Fruit fly (Drosophila melanogaster) whole organism, wandering third instar larva: ENCODE measurements around the gene CG34433.

Experiments
- Abd-B ChIP-seq: fragments of >200 bp; optimal IDR thresholded peaks from 2 replicates; lab custom pipeline; 2017; ENCODE audit warnings: missing biosample characterization, missing genetic modification characterization
- CG32264 ChIP-seq: fragments of 200-800 bp; sonication (Bioruptor generic); optimal IDR thresholded peaks from 2 replicates; lab custom pipeline; 2016; ENCODE audit warnings: missing biosample characterization, missing genetic modification characterization
- CG9705 ChIP-seq: fragments of 200-800 bp; sonication (Bioruptor generic); optimal IDR thresholded peaks from 2 replicates; lab custom pipeline; 2018; ENCODE audit warnings: missing biosample characterization, mild to moderate bottlenecking, missing genetic modification characterization
- Dfd ChIP-seq: fragments of >200 bp; optimal IDR thresholded peaks from 2 replicates; lab custom pipeline; 2017; ENCODE audit warnings: missing biosample characterization, missing genetic modification characterization
- Dif ChIP-seq: fragments of 200-275, 200-300 bp; sonication (Bioruptor generic); optimal IDR thresholded peaks from 2 replicates; lab custom pipeline; 2018; ENCODE audit warnings: missing biosample characterization, missing genetic modification characterization; ENCODE audit not compliant: partially characterized antibody
- GATAd ChIP-seq: sonication (Bioruptor generic); optimal IDR thresholded peaks from 2 replicates; lab custom pipeline; 2016; ENCODE audit warnings: missing biosample characterization, missing genetic modification characterization
- HLH106 ChIP-seq: fragments of 200-800 bp; optimal IDR thresholded peaks from 3 replicates; lab custom pipeline; 2019; ENCODE audit warnings: missing biosample characterization, mild to moderate bottlenecking, missing genetic modification characterization, moderate library complexity
- Hnf4 ChIP-seq: fragments of 200-800 bp; sonication (Bioruptor generic); optimal IDR thresholded peaks from 2 replicates; lab custom pipeline; 2016; ENCODE audit warnings: missing biosample characterization, mild to moderate bottlenecking, missing genetic modification characterization
- Hr78 ChIP-seq: fragments of >200 bp; optimal IDR thresholded peaks from 2 replicates; lab custom pipeline; 2017; ENCODE audit warnings: missing biosample characterization, missing genetic modification characterization
- Hr83 ChIP-seq: fragments of 200-300 bp; sonication (Bioruptor generic); optimal IDR thresholded peaks from 2 replicates; lab custom pipeline; 2016; ENCODE audit warnings: missing biosample characterization, mild to moderate bottlenecking, missing genetic modification characterization, moderate library complexity; ENCODE audit not compliant: poor library complexity, severe bottlenecking
- Jra ChIP-seq: sonication (Bioruptor generic); optimal IDR thresholded peaks from 2 replicates; lab custom pipeline; 2016; ENCODE audit warnings: missing biosample characterization, missing genetic modification characterization
- Mio ChIP-seq: sonication (Bioruptor generic); optimal IDR thresholded peaks from 2 replicates; lab custom pipeline; 2016; ENCODE audit warnings: missing biosample characterization, missing genetic modification characterization
- Myc ChIP-seq: fragments of >200 bp; optimal IDR thresholded peaks from 2 replicates; lab custom pipeline; 2017
- N ChIP-seq: fragments of >200 bp; optimal IDR thresholded peaks from 2 replicates; lab custom pipeline; 2018; ENCODE audit warnings: missing biosample characterization, missing external identifiers, missing genetic modification characterization
- OdsH ChIP-seq: fragments of 200-800 bp; sonication (Bioruptor generic); optimal IDR thresholded peaks from 2 replicates; lab custom pipeline; 2016; ENCODE audit warnings: missing biosample characterization, mild to moderate bottlenecking, missing genetic modification characterization
- Rel ChIP-seq, 2 experiments: fragments of 200-800 bp; sonication (Bioruptor generic) in 1 of 2; optimal IDR thresholded peaks; 2 replicates in 1 of 2; 3 replicates in 1 of 2; lab custom pipeline; 2016 to 2019; ENCODE audit warnings: mild to moderate bottlenecking in 2 of 2, missing biosample characterization in 2 of 2, missing genetic modification characterization in 2 of 2, moderate library complexity in 1 of 2
- Sp1 ChIP-seq: fragments of 200-800 bp; sonication (Bioruptor generic); optimal IDR thresholded peaks from 3 replicates; lab custom pipeline; 2019; ENCODE audit warnings: missing biosample characterization, mild to moderate bottlenecking, missing genetic modification characterization, moderate library complexity
- Vsx2 ChIP-seq: fragments of 200-300, 225-300 bp; sonication (Bioruptor generic); optimal IDR thresholded peaks from 2 replicates; lab custom pipeline; 2018; ENCODE audit warnings: missing biosample characterization, missing genetic modification characterization; ENCODE audit not compliant: partially characterized antibody
- brk ChIP-seq: fragments of 200-800 bp; sonication (Bioruptor generic); optimal IDR thresholded peaks from 2 replicates; lab custom pipeline; 2016; ENCODE audit warnings: missing biosample characterization, mild to moderate bottlenecking, missing genetic modification characterization
- dl ChIP-seq, 2 experiments: fragments of 175-275, 200-275 bp in 1 of 2; fragments of 200-275 bp in 1 of 2; sonication (Bioruptor generic); optimal IDR thresholded peaks; lab custom pipeline; 2018; ENCODE audit warnings: mild to moderate bottlenecking in 2 of 2, missing biosample characterization in 2 of 2, missing genetic modification characterization in 2 of 2, moderate library complexity in 2 of 2; ENCODE audit not compliant: partially characterized antibody in 2 of 2, insufficient read depth in 1 of 2
- dmrt93B ChIP-seq: fragments of 200-800 bp; sonication (Bioruptor generic); optimal IDR thresholded peaks from 2 replicates; lab custom pipeline; 2018; ENCODE audit warnings: missing biosample characterization, mild to moderate bottlenecking, missing genetic modification characterization
- dsf ChIP-seq: sonication (Bioruptor generic); optimal IDR thresholded peaks from 2 replicates; lab custom pipeline; 2016; ENCODE audit warnings: missing biosample characterization, missing genetic modification characterization, borderline replicate concordance
- ey ChIP-seq: fragments of 200-800 bp; sonication (Bioruptor generic); optimal IDR thresholded peaks from 2 replicates; lab custom pipeline; 2016; ENCODE audit warnings: missing biosample characterization, missing genetic modification characterization
- foxo ChIP-seq, 2 experiments: fragments of 200-800 bp; sonication (Bioruptor generic); optimal IDR thresholded peaks; 2 replicates in 1 of 2; 3 replicates in 1 of 2; lab custom pipeline; 2016 to 2017; ENCODE audit warnings: missing biosample characterization in 2 of 2, missing genetic modification characterization in 2 of 2
- fru ChIP-seq: fragments of 200-800 bp; sonication (Bioruptor generic); optimal IDR thresholded peaks from 3 replicates; lab custom pipeline; 2016; ENCODE audit warnings: missing biosample characterization, mild to moderate bottlenecking, missing genetic modification characterization
- jim ChIP-seq: fragments of 175-275, 200-325 bp; sonication (Bioruptor generic); optimal IDR thresholded peaks from 2 replicates; lab custom pipeline; 2016; ENCODE audit warnings: missing biosample characterization, mild to moderate bottlenecking, missing genetic modification characterization
- lola ChIP-seq: fragments of >200 bp; optimal IDR thresholded peaks from 2 replicates; lab custom pipeline; 2017; ENCODE audit warnings: missing biosample characterization, missing genetic modification characterization
- pan ChIP-seq: fragments of >200 bp; optimal IDR thresholded peaks from 2 replicates; lab custom pipeline; 2017
- psq ChIP-seq: fragments of 200-800 bp; sonication (Bioruptor generic); optimal IDR thresholded peaks from 3 replicates; lab custom pipeline; 2017; ENCODE audit warnings: missing biosample characterization, mild to moderate bottlenecking, missing genetic modification characterization, moderate library complexity
- rgr ChIP-seq: fragments of 200-800 bp; sonication (Bioruptor generic); optimal IDR thresholded peaks from 3 replicates; lab custom pipeline; 2016; ENCODE audit warnings: missing biosample characterization, mild to moderate bottlenecking, missing genetic modification characterization
- sage ChIP-seq: fragments of 200-800 bp; sonication (Bioruptor generic); optimal IDR thresholded peaks from 2 replicates; lab custom pipeline; 2016; ENCODE audit warnings: missing biosample characterization, mild to moderate bottlenecking, missing genetic modification characterization
- sv ChIP-seq: fragments of 200-800 bp; sonication (Bioruptor generic); optimal IDR thresholded peaks from 3 replicates; lab custom pipeline; 2016; ENCODE audit warnings: missing biosample characterization, missing genetic modification characterization
- tai ChIP-seq: sonication (Bioruptor generic); optimal IDR thresholded peaks from 2 replicates; lab custom pipeline; 2016; ENCODE audit warnings: missing biosample characterization, missing genetic modification characterization
- woc ChIP-seq: sonication (Bioruptor generic); optimal IDR thresholded peaks from 2 replicates; lab custom pipeline; 2016; ENCODE audit warnings: missing biosample characterization, mild to moderate bottlenecking, missing genetic modification characterization

Gene CG34433

DNA sequence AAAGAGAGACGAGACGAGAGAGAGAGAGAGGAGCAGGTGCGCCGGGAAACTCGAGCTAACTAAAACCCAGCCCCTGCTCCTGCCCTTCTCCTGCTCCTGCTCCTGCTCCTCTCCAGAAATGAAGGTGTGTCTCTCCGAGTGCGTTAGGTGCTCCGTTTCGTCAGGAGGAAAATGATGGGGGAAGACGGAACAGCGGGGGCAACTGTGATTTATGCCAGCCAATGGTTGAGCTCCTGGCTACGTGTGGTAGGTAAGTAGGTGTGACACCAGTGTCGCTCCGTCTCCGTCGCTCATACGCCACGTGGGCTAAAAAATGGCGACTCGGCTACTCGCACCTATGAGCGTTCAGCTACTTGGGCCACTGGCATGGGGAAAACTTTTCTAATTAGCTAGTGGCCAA is 32.3 kb upstream of the CG34433 start:
- no peak for TF ChIP-seq Rel (GFP tag; optimal IDR thresholded peaks at IDR 0.05; lab: Kevin White, UChicago)
- TF ChIP-seq Rel (tag; optimal IDR thresholded peaks at IDR 0.05; lab: Kevin White, UChicago), result no peak
- no peak for TF ChIP-seq Abd-B (GFP tag; lab: Kevin White, UChicago)
- TF ChIP-seq Dif (GFP tag; lab: Kevin White, UChicago), result no peak

dm6 chr3R:30621806-30622205 is 28.0 kb upstream of the CG34433 start, which contains the start of gene CG44954:
TSS of gene CG44954 (minus strand) at chr3R:30621906.
- TF ChIP-seq Sp1 (GFP tag; lab: Kevin White, UChicago) (no peak), brk (GFP tag; lab: Kevin White, UChicago) (no peak), Mio (GFP tag; lab: Kevin White, UChicago) (no peak), Hnf4 (no peak), GATAd (GFP tag; lab: Kevin White, UChicago) (no peak), rgr (GFP tag; lab: Kevin White, UChicago) (no peak), tai (no peak), Myc (lab: Kevin White, UChicago) (no peak), CG32264 (no peak), Hr83 (no peak), N (GFP tag; lab: Kevin White, UChicago) (no peak), dsf (GFP tag; lab: Kevin White, UChicago) (no peak), dl (GFP tag; optimal IDR thresholded peaks at IDR 0.05; lab: Kevin White, UChicago; ENCODE audit: insufficient read depth in 1 of 2, partially characterized antibody in 2 of 2) (no peak), fru (GFP tag; lab: Kevin White, UChicago) (no peak), Dfd (GFP tag; lab: Kevin White, UChicago) (no peak), sage (GFP tag; lab: Kevin White, UChicago) (no peak), Jra (GFP tag; lab: Kevin White, UChicago) (no peak), woc (no peak), OdsH (GFP tag; lab: Kevin White, UChicago) (no peak)

- TF ChIP-seq psq (GFP tag; lab: Kevin White, UChicago) (no peak), Myc (lab: Kevin White, UChicago) (no peak), Hr78 (GFP tag; lab: Kevin White, UChicago) (no peak), Dif (GFP tag; lab: Kevin White, UChicago) (no peak), jim (GFP tag; lab: Kevin White, UChicago) (no peak), sv (GFP tag; lab: Kevin White, UChicago) (no peak)
These were observed 20.8 kb upstream of the CG34433 start, which contains the start of gene CG2267 for dm6 chr3R:30628928-30629327. TSS of gene CG2267 (minus strand) at chr3R:30629028.

dm6 chr3R:30643240-30643639 is 6.5 kb upstream of the CG34433 start:
- peak in 1 of 2 experiments; percentile 8 for TF ChIP-seq foxo (GFP tag; optimal IDR thresholded peaks at IDR 0.05; lab: Kevin White, UChicago)
- TF ChIP-seq Vsx2 (GFP tag; lab: Kevin White, UChicago), result no peak

DNA sequence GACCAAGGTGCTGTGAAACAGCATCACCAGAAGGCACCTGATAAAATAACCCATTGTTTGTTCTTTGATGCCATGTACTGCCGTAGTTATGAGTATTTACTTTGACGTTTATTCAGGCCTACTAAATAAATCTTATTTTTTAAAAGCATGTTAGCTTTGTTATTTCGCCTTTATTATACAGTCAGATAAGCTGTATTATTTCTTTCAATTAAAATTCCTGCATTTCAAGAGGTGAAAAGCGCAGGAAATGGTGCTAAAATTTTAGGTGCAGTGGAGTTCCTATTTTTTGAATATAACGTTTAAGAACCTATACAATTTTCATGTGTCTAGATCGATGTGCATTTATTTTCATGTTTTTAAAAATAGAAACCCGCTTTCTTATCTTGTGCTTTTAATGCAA is 4.0 kb upstream of the CG34433 start, which contains the start of gene CG31013:
CG31013 (minus strand) TSS at position 101 of the 400 bp plus-strand sequence.
- no peak for TF ChIP-seq sage (GFP tag; lab: Kevin White, UChicago)
- TF ChIP-seq lola (GFP tag; lab: Kevin White, UChicago), result no peak
- no peak for TF ChIP-seq woc
- no peak for TF ChIP-seq Hr78 (GFP tag; lab: Kevin White, UChicago)
- no peak for TF ChIP-seq dsf (GFP tag; lab: Kevin White, UChicago)
- no peak for TF ChIP-seq Vsx2 (GFP tag; lab: Kevin White, UChicago)
- TF ChIP-seq Abd-B (GFP tag; lab: Kevin White, UChicago), result no peak
- TF ChIP-seq Hnf4, result no peak
- TF ChIP-seq dmrt93B (GFP tag; lab: Kevin White, UChicago), result no peak
- no peak for TF ChIP-seq ey (GFP tag; lab: Kevin White, UChicago)
- no peak for TF ChIP-seq pan
- no peak for TF ChIP-seq CG9705
- TF ChIP-seq HLH106 (tag; lab: Kevin White, UChicago), result no peak
- no peak for TF ChIP-seq jim (GFP tag; lab: Kevin White, UChicago)
